Worm (Caenorhabditis elegans): ENCODE data around the gene afmd-1.

DNA sequence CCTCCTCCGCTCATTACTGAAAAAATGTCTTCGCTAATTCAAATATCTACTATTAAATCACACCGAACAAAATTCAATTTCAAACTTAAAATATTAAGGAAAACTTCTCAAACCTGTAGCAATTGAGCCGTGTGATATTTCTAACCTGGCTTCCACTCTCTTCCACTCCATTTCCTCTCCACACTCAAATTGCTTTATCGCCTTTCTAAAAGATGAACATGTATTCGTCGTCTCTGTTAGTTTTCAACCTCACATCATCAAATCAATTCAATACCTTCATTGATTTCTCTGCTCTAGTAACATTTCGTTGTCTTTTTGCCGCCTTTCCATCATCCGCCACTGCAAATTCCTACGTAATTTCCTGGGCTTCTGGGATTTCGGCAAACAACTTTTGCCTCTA, 47.9 kb downstream of the afmd-1 start, which contains the start of gene F42C5.4:
- TF ChIP-seq ceh-63 (GFP tag; optimal IDR thresholded peaks at IDR 0.05) (no peak), ztf-4 (tag; optimal IDR thresholded peaks at IDR 0.05) (no peak), snpc-4 (tag; optimal IDR thresholded peaks at IDR 0.05) (no peak), nhr-11 (tag; optimal IDR thresholded peaks at IDR 0.05) (no peak), fkh-10 (GFP tag; optimal IDR thresholded peaks at IDR 0.05) (no peak), nhr-77 (tag; optimal IDR thresholded peaks at IDR 0.05) (no peak), sup-37 (GFP tag; optimal IDR thresholded peaks at IDR 0.05) (no peak), ceh-82 (tag; optimal IDR thresholded peaks at IDR 0.05) (no peak), zag-1 (tag; optimal IDR thresholded peaks at IDR 0.05) (no peak)
